Worm (Caenorhabditis elegans) whole organism, late embryonic: Measurements from ENCODE around the gene rgs-10.

ENCODE experiments used
- F13H6.1 ChIP-seq: sonication (generic microtip); optimal IDR thresholded peaks from 2 replicates; lab custom pipeline; 2016; ENCODE audit warnings: missing genetic modification characterization, missing compliant biosample characterization
- ama-1 ChIP-seq: fragments of 150-350 bp; optimal IDR thresholded peaks from 2 replicates; lab custom pipeline; 2014
- ceh-14 ChIP-seq: sonication (generic microtip); optimal IDR thresholded peaks from 2 replicates; lab custom pipeline; 2016; ENCODE audit warnings: missing genotype, missing genetic modification characterization, missing compliant biosample characterization
- ceh-22 ChIP-seq: sonication (generic microtip); optimal IDR thresholded peaks from 2 replicates; lab custom pipeline; 2017; ENCODE audit warnings: missing biosample characterization, missing genetic modification characterization
- ceh-34 ChIP-seq: sonication (generic microtip); optimal IDR thresholded peaks from 2 replicates; lab custom pipeline; 2016; ENCODE audit warnings: mild to moderate bottlenecking, missing genetic modification characterization, missing compliant biosample characterization
- ceh-48 ChIP-seq: sonication (generic microtip); optimal IDR thresholded peaks from 2 replicates; lab custom pipeline; 2016; ENCODE audit warnings: missing genetic modification characterization, inconsistent platforms, missing compliant biosample characterization
- fkh-10 ChIP-seq: fragments of 150-350 bp; optimal IDR thresholded peaks from 2 replicates; lab custom pipeline; 2014; ENCODE audit warnings: missing biosample characterization, missing genetic modification reagents, missing genetic modification characterization
- nfya-1 ChIP-seq: sonication (generic microtip); optimal IDR thresholded peaks from 2 replicates; lab custom pipeline; 2017; ENCODE audit warnings: missing genetic modification characterization, mild to moderate bottlenecking, missing compliant biosample characterization, antibody characterized with exemption, moderate library complexity
- pha-2 ChIP-seq: sonication (generic microtip); optimal IDR thresholded peaks from 2 replicates; lab custom pipeline; 2017; ENCODE audit warnings: mild to moderate bottlenecking, missing genetic modification characterization, missing compliant biosample characterization
- pha-4 ChIP-seq: fragments of 150-350 bp; optimal IDR thresholded peaks from 2 replicates; lab custom pipeline; 2018; ENCODE audit warnings: missing biosample characterization, missing genetic modification reagents, missing genetic modification characterization
- rnt-1 ChIP-seq: sonication (generic microtip); optimal IDR thresholded peaks from 2 replicates; lab custom pipeline; 2016; ENCODE audit warnings: missing genetic modification characterization, missing compliant biosample characterization
- tbx-2 ChIP-seq: sonication (generic microtip); optimal IDR thresholded peaks from 2 replicates; lab custom pipeline; 2016; ENCODE audit warnings: missing genetic modification characterization, missing compliant biosample characterization
- unc-86 ChIP-seq: sonication (generic microtip); optimal IDR thresholded peaks from 2 replicates; lab custom pipeline; 2016; ENCODE audit warnings: missing genetic modification characterization, missing compliant biosample characterization
- ztf-16 ChIP-seq: sonication (generic microtip); optimal IDR thresholded peaks from 2 replicates; lab custom pipeline; 2017; ENCODE audit warnings: missing genetic modification characterization, missing compliant biosample characterization

DNA sequence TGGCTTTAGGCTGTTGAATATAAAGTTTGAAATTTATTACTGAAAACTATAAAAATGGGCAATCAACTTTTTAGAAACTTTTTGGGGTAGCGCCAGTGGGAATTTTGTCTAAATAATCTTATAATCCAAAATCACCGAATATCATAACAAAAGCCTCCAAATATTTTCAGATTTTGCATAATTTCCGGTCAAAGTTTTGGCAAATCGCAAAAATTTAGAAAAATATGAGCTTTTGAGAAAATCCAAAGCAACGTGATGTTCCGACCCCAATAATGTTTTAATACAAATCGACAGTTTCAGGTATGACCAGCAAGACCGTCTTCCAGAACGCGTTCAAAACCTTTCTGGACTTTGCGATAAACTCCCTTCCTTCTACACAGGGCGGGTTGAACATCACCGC is 16.8 kb downstream of the rgs-10 start, which contains the start of gene emre-1:
- TF ChIP-seq ceh-34 (tag; lab: Kevin White, UChicago) (no peak), nfya-1 (tag; lab: Kevin White, UChicago) (no peak), fkh-10 (GFP tag; lab: Kevin White, UChicago) (no peak), ama-1 (lab: Kevin White, UChicago) (no peak), unc-86 (tag; lab: Kevin White, UChicago) (no peak), F13H6.1 (tag; lab: Kevin White, UChicago) (no peak), rnt-1 (tag; lab: Kevin White, UChicago) (no peak), ztf-16 (no peak), pha-4 (tag; lab: Kevin White, UChicago) (no peak), ceh-22 (no peak), tbx-2 (tag; lab: Kevin White, UChicago) (no peak), ceh-14 (tag; lab: Kevin White, UChicago) (no peak), ceh-48 (tag; lab: Kevin White, UChicago) (no peak), pha-2 (no peak)
